Worm (Caenorhabditis elegans): Measurements from ENCODE around the gene col-20.

ce11 chrII:4904778-4905177 is 34.2 kb upstream of the col-20 start, which contains the start of gene btbd-10:
- TF ChIP-seq cey-2 (tag; optimal IDR thresholded peaks at IDR 0.05; ENCODE audit: borderline replicate concordance, insufficient read depth): no peak
- TF ChIP-seq pqm-1 (tag; optimal IDR thresholded peaks at IDR 0.05): peak; percentile 28
- no peak for TF ChIP-seq dmd-9 (GFP tag; IDR thresholded peaks at IDR 0.05)
- TF ChIP-seq Y105C5A.15 (GFP tag; IDR thresholded peaks at IDR 0.05): no peak
- no peak for TF ChIP-seq skn-1 (tag; optimal IDR thresholded peaks at IDR 0.05)
- TF ChIP-seq nhr-11 (tag; optimal IDR thresholded peaks at IDR 0.05): no peak
- no peak for TF ChIP-seq spr-3 (GFP tag; optimal IDR thresholded peaks at IDR 0.05)
- TF ChIP-seq ceh-82 (tag; optimal IDR thresholded peaks at IDR 0.05): no peak
- TF ChIP-seq unc-62 (GFP tag; optimal IDR thresholded peaks at IDR 0.05 in 1 of 2): no peak
- no peak for TF ChIP-seq unc-62 (tag; optimal IDR thresholded peaks at IDR 0.05)
